Worm (Caenorhabditis elegans) whole organism, midembryonic: ENCODE results near the gene F25D1.5.

Experiments used
- T22C8.4 ChIP-seq: fragments of 200-800 bp; sonication (Bioruptor generic); IDR thresholded peaks from 2 replicates; pipeline ENCODE4 v1.3.6; 2022; ENCODE audit warnings: missing genetic modification characterization, missing compliant biosample characterization
- cog-1 ChIP-seq: sonication (generic microtip); optimal IDR thresholded peaks from 2 replicates; lab custom pipeline; 2016; ENCODE audit warnings: missing genetic modification characterization, missing compliant biosample characterization
- flt-1 ChIP-seq: fragments of 200-800 bp; sonication (Bioruptor generic); IDR thresholded peaks from 2 replicates; pipeline ENCODE4 v1.3.6; 2022; ENCODE audit warnings: missing genetic modification characterization, missing compliant biosample characterization
- klf-2 ChIP-seq: fragments of 200-800 bp; sonication (Bioruptor generic); conservative IDR thresholded peaks from 2 replicates; pipeline ENCODE4 v1.3.6; 2022; ENCODE audit warnings: missing genetic modification reagents, missing genetic modification characterization, missing compliant biosample characterization
- med-1 ChIP-seq: sonication (generic microtip); optimal IDR thresholded peaks from 2 replicates; lab custom pipeline; 2017; ENCODE audit warnings: missing genetic modification characterization, mild to moderate bottlenecking, missing compliant biosample characterization, antibody characterized with exemption, missing genetic modification reagents; ENCODE audit not compliant: insufficient read depth
- ref-1 ChIP-seq: fragments of 200-800 bp; sonication (Bioruptor generic); conservative IDR thresholded peaks from 2 replicates; pipeline ENCODE4 v1.3.6; 2022; ENCODE audit warnings: missing genetic modification reagents, missing genetic modification characterization, missing compliant biosample characterization
- tab-1 ChIP-seq: fragments of 200-800 bp; sonication (Bioruptor generic); IDR thresholded peaks from 2 replicates; pipeline ENCODE4 v1.3.6; 2022; ENCODE audit warnings: missing genetic modification characterization, missing compliant biosample characterization
- ztf-23 ChIP-seq: fragments of 200-800 bp; sonication (Bioruptor generic); IDR thresholded peaks from 2 replicates; pipeline ENCODE4 v1.3.6; 2022; ENCODE audit warnings: missing genetic modification reagents, missing genetic modification characterization, missing compliant biosample characterization
- ztf-29 ChIP-seq: fragments of 200-800 bp; sonication (Bioruptor generic); IDR thresholded peaks from 2 replicates; pipeline ENCODE4 v1.3.6; 2022; ENCODE audit warnings: missing genetic modification reagents, missing genetic modification characterization, missing compliant biosample characterization

DNA sequence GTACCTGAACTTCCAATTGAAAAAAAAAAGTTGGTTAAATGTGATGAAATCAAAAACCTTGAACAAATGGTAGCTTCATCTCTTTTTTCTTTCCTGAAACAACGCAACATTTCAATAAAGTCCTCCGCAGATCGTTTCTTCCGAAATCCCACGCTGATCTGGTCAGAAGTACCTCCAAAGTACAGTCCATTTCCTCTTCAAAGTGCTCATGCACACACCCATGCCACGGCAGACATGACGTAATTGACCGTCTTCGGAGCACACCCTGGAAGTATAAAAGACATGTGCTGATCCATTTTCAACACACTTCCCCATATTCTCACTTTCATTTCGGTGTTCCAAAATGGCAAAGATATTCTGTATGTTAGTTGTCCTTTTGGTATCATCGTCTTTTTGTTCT, 42.7 kb downstream of the F25D1.5 start, which contains the start of gene C35A5.10:
- TF ChIP-seq T22C8.4 (no peak), med-1 (no peak), flt-1 (GFP tag; lab: Robert Waterston, UW) (no peak), cog-1 (tag; lab: Kevin White, UChicago) (no peak), tab-1 (GFP tag; lab: Robert Waterston, UW) (no peak), ztf-29 (GFP tag; lab: Robert Waterston, UW) (no peak), klf-2 (GFP tag; lab: Robert Waterston, UW) (no peak), ztf-23 (GFP tag; lab: Robert Waterston, UW) (no peak), ref-1 (no peak)
